Fruit fly (Drosophila melanogaster) whole organism, embryonic: ENCODE results near the gene NimC2.

ENCODE experiments used
- BEAF-32 ChIP-seq: fragments of 200-800 bp; sonication (Bioruptor generic); optimal IDR thresholded peaks from 3 replicates; lab custom pipeline; 2017; ENCODE audit warnings: missing biosample characterization, missing genetic modification characterization, mild to moderate bottlenecking, moderate library complexity, missing genetic modification reagents
- CG10267 ChIP-seq: fragments of 200-800 bp; sonication (Bioruptor generic); optimal IDR thresholded peaks from 2 replicates; lab custom pipeline; 2018; ENCODE audit warnings: missing biosample characterization, mild to moderate bottlenecking, missing genetic modification characterization, moderate library complexity
- CG10565 ChIP-seq: fragments of 200-800 bp; sonication (Bioruptor generic); optimal IDR thresholded peaks from 3 replicates; lab custom pipeline; 2016; ENCODE audit warnings: missing biosample characterization, mild to moderate bottlenecking, missing genetic modification characterization
- CG11504 ChIP-seq: fragments of 200-800 bp; sonication (Bioruptor generic); optimal IDR thresholded peaks from 3 replicates; lab custom pipeline; 2019; ENCODE audit warnings: missing biosample characterization, mild to moderate bottlenecking, missing genetic modification characterization, moderate library complexity
- CG12391 ChIP-seq: fragments of 200-800 bp; sonication (Bioruptor generic); optimal IDR thresholded peaks from 3 replicates; lab custom pipeline; 2018; ENCODE audit warnings: missing biosample characterization, mild to moderate bottlenecking, missing genetic modification characterization, moderate library complexity
- CG14050 ChIP-seq: fragments of 200-800 bp; sonication (Bioruptor generic); IDR thresholded peaks from 3 replicates; pipeline ENCODE4 v1.3.6; 2022; ENCODE audit warnings: missing biosample characterization, missing genetic modification characterization
- CG15073 ChIP-seq: fragments of 200-800 bp; sonication (Bioruptor generic); optimal IDR thresholded peaks from 2 replicates; lab custom pipeline; 2016; ENCODE audit warnings: missing biosample characterization, missing genetic modification characterization
- CG2116 ChIP-seq: fragments of 200-800 bp; sonication (Bioruptor generic); optimal IDR thresholded peaks from 3 replicates; lab custom pipeline; 2018; ENCODE audit warnings: missing biosample characterization, mild to moderate bottlenecking, missing genetic modification characterization
- CG30020 ChIP-seq: fragments of 200-800 bp; optimal IDR thresholded peaks from 2 replicates; lab custom pipeline; 2019; ENCODE audit warnings: missing biosample characterization, mild to moderate bottlenecking, missing genetic modification characterization, moderate library complexity
- CG30403 ChIP-seq: fragments of 200-800 bp; sonication (Bioruptor generic); optimal IDR thresholded peaks from 3 replicates; lab custom pipeline; 2016; ENCODE audit warnings: missing biosample characterization, missing genetic modification characterization
- CG31388 ChIP-seq: fragments of 200-800 bp; sonication (Bioruptor generic); optimal IDR thresholded peaks from 2 replicates; lab custom pipeline; 2016; ENCODE audit warnings: missing biosample characterization, missing genetic modification characterization
- CG32767 ChIP-seq: fragments of 200-800 bp; sonication (Bioruptor generic); IDR thresholded peaks from 2 replicates; pipeline ENCODE4 v1.3.6; 2022; ENCODE audit warnings: missing biosample characterization, missing genetic modification characterization
- CG4360 ChIP-seq: fragments of 200-800 bp; sonication (Bioruptor generic); IDR thresholded peaks from 2 replicates; pipeline ENCODE4 v1.3.6; 2022; ENCODE audit warnings: missing biosample characterization, missing genetic modification characterization
- CG4424 ChIP-seq: fragments of 200-800 bp; sonication (Bioruptor generic); optimal IDR thresholded peaks from 3 replicates; lab custom pipeline; 2016; ENCODE audit warnings: missing biosample characterization, missing genetic modification characterization
- CG4617 ChIP-seq: fragments of 200-800 bp; sonication (Bioruptor generic); optimal IDR thresholded peaks from 3 replicates; lab custom pipeline; 2016; ENCODE audit warnings: missing biosample characterization, missing genetic modification characterization, borderline replicate concordance
- CG5180 ChIP-seq: fragments of 200-800 bp; sonication (Bioruptor generic); optimal IDR thresholded peaks from 3 replicates; lab custom pipeline; 2017; ENCODE audit warnings: missing biosample characterization, missing genetic modification characterization, mild to moderate bottlenecking, moderate library complexity, missing genetic modification reagents
- CG6175 ChIP-seq: fragments of 200-800 bp; sonication (Bioruptor generic); IDR thresholded peaks from 3 replicates; pipeline ENCODE4 v1.3.6; 2022; ENCODE audit warnings: missing biosample characterization, missing genetic modification characterization
- CG7357 ChIP-seq: fragments of 200-800 bp; sonication (Bioruptor generic); IDR thresholded peaks from 3 replicates; pipeline ENCODE4 v1.3.6; 2022; ENCODE audit warnings: missing biosample characterization, missing genetic modification characterization
- CG8359 ChIP-seq: fragments of 200-800 bp; sonication (Bioruptor generic); optimal IDR thresholded peaks from 2 replicates; lab custom pipeline; 2017; ENCODE audit warnings: missing biosample characterization, mild to moderate bottlenecking, missing genetic modification characterization, borderline replicate concordance
- CG8765 ChIP-seq: fragments of 200-800 bp; sonication (Bioruptor generic); IDR thresholded peaks from 2 replicates; pipeline ENCODE4 v1.3.6; 2022; ENCODE audit warnings: missing biosample characterization, missing genetic modification characterization
- CG9727 ChIP-seq: fragments of 200-800 bp; sonication (Bioruptor generic); optimal IDR thresholded peaks from 3 replicates; lab custom pipeline; 2017; ENCODE audit warnings: missing biosample characterization, mild to moderate bottlenecking, missing genetic modification characterization
- CG9932 ChIP-seq: fragments of 200-800 bp; sonication (Bioruptor generic); IDR thresholded peaks from 2 replicates; pipeline ENCODE4 v1.3.6; 2022; ENCODE audit warnings: missing biosample characterization, missing genetic modification characterization
- Dbx ChIP-seq: fragments of 200-800 bp; sonication (Bioruptor generic); IDR thresholded peaks from 3 replicates; pipeline ENCODE4 v1.3.6; 2022; ENCODE audit warnings: missing biosample characterization, missing genetic modification characterization
- E2f1 ChIP-seq: fragments of 200-800 bp; sonication (Bioruptor generic); IDR thresholded peaks from 2 replicates; pipeline ENCODE4 v1.3.6; 2022; ENCODE audit warnings: missing biosample characterization, missing genetic modification characterization
- Eip74EF ChIP-seq, 2 experiments: fragments of 200-800 bp in 1 of 2; fragments of >200 bp in 1 of 2; sonication (Bioruptor generic) in 1 of 2; optimal IDR thresholded peaks; 2 replicates each; lab custom pipeline; 2017 to 2019; ENCODE audit warnings: missing biosample characterization in 2 of 2, missing genetic modification characterization in 2 of 2, mild to moderate bottlenecking in 1 of 2, moderate library complexity in 1 of 2
- GATAe ChIP-seq: fragments of 200-800 bp; sonication (Bioruptor generic); conservative IDR thresholded peaks from 2 replicates; pipeline ENCODE4 v1.3.6; 2022; ENCODE audit warnings: missing biosample characterization, missing genetic modification characterization
- MTF-1 ChIP-seq: fragments of 200-800 bp; sonication (Bioruptor generic); optimal IDR thresholded peaks from 2 replicates; lab custom pipeline; 2018; ENCODE audit warnings: missing biosample characterization, mild to moderate bottlenecking, missing genetic modification characterization, borderline replicate concordance
- Neu2 ChIP-seq: fragments of 200-800 bp; sonication (Bioruptor generic); optimal IDR thresholded peaks from 3 replicates; lab custom pipeline; 2016; ENCODE audit warnings: missing biosample characterization, missing genetic modification characterization, borderline replicate concordance
- Oaz ChIP-seq: fragments of 200-800 bp; sonication (Bioruptor generic); IDR thresholded peaks from 2 replicates; pipeline ENCODE4 v1.3.6; 2022; ENCODE audit warnings: missing biosample characterization, missing genetic modification characterization
- Sox102F ChIP-seq: fragments of 200-800 bp; sonication (Bioruptor generic); optimal IDR thresholded peaks from 2 replicates; lab custom pipeline; 2018; ENCODE audit warnings: missing biosample characterization, mild to moderate bottlenecking, missing genetic modification characterization, moderate library complexity
- YL-1 ChIP-seq: fragments of 200-800 bp; sonication (Bioruptor generic); optimal IDR thresholded peaks from 3 replicates; lab custom pipeline; 2017; ENCODE audit warnings: missing biosample characterization, mild to moderate bottlenecking, missing genetic modification characterization
- crp ChIP-seq, 2 experiments: fragments of 200-800 bp; sonication (Bioruptor generic); optimal IDR thresholded peaks; 2 replicates in 1 of 2; 3 replicates in 1 of 2; lab custom pipeline; 2017; ENCODE audit warnings: missing biosample characterization in 2 of 2, missing genetic modification characterization in 2 of 2, mild to moderate bottlenecking in 1 of 2, moderate library complexity in 1 of 2
- danr ChIP-seq: fragments of 200-800 bp; sonication (Bioruptor generic); IDR thresholded peaks from 2 replicates; pipeline ENCODE4 v1.3.6; 2022; ENCODE audit warnings: missing biosample characterization, missing genetic modification characterization
- ftz-f1 ChIP-seq: fragments of 200-800 bp; sonication (Bioruptor generic); optimal IDR thresholded peaks from 2 replicates; lab custom pipeline; 2016; ENCODE audit warnings: missing biosample characterization, missing genetic modification characterization
- gcm2 ChIP-seq: fragments of 200-800 bp; sonication (Bioruptor generic); optimal IDR thresholded peaks from 2 replicates; lab custom pipeline; 2016; ENCODE audit warnings: missing biosample characterization, missing genetic modification characterization
- hth ChIP-seq: fragments of >200 bp; optimal IDR thresholded peaks from 2 replicates; lab custom pipeline; 2017; ENCODE audit warnings: inconsistent platforms
- klu ChIP-seq: fragments of 200-800 bp; sonication (Bioruptor generic); IDR thresholded peaks from 2 replicates; pipeline ENCODE4 v1.3.6; 2022; ENCODE audit warnings: missing biosample characterization, missing genetic modification characterization
- kni ChIP-seq: fragments of 200-800 bp; sonication (Bioruptor generic); optimal IDR thresholded peaks from 3 replicates; lab custom pipeline; 2017; ENCODE audit warnings: mild to moderate bottlenecking, missing biosample characterization, missing genetic modification reagents, missing genetic modification characterization
- lov ChIP-seq, 2 experiments: fragments of 200-800 bp in 1 of 2; fragments of >200 bp in 1 of 2; sonication (Bioruptor generic) in 1 of 2; IDR thresholded peaks in 1 of 2; optimal IDR thresholded peaks in 1 of 2; 2 replicates in 1 of 2; 3 replicates in 1 of 2; pipeline versions ENCODE4 v1.3.6 to Lab custom; 2017 to 2022; ENCODE audit warnings: missing biosample characterization in 1 of 2, missing genetic modification characterization in 1 of 2
- rib ChIP-seq: fragments of 200-800 bp; sonication (Bioruptor generic); IDR thresholded peaks from 2 replicates; pipeline ENCODE4 v1.3.6; 2022; ENCODE audit warnings: missing biosample characterization, missing genetic modification characterization
- ro ChIP-seq: fragments of 200-800 bp; sonication (Bioruptor generic); IDR thresholded peaks from 2 replicates; pipeline ENCODE4 v1.3.6; 2022; ENCODE audit warnings: missing biosample characterization, missing genetic modification characterization
- row ChIP-seq: fragments of 200-800 bp; sonication (Bioruptor generic); IDR thresholded peaks from 3 replicates; pipeline ENCODE4 v1.3.6; 2022; ENCODE audit warnings: missing biosample characterization, missing genetic modification characterization
- salm ChIP-seq: fragments of 200-800 bp; sonication (Bioruptor generic); optimal IDR thresholded peaks from 2 replicates; lab custom pipeline; 2018; ENCODE audit warnings: missing biosample characterization, mild to moderate bottlenecking, missing genetic modification characterization
- tgo ChIP-seq: fragments of 200-800 bp; sonication (Bioruptor generic); IDR thresholded peaks from 3 replicates; pipeline ENCODE4 v1.3.6; 2022; ENCODE audit warnings: missing biosample characterization, missing genetic modification characterization
- tll ChIP-seq, 2 experiments: fragments of 200-800 bp in 1 of 2; fragments of >200 bp in 1 of 2; sonication (Bioruptor generic) in 1 of 2; optimal IDR thresholded peaks; 2 replicates each; lab custom pipeline; 2017 to 2019; ENCODE audit warnings: missing biosample characterization in 2 of 2, missing genetic modification characterization in 2 of 2, mild to moderate bottlenecking in 1 of 2, moderate library complexity in 1 of 2
- trh ChIP-seq: fragments of 200-800 bp; sonication (Bioruptor generic); optimal IDR thresholded peaks from 2 replicates; lab custom pipeline; 2016; ENCODE audit warnings: missing biosample characterization, missing genetic modification characterization
- usp ChIP-seq: fragments of >200 bp; optimal IDR thresholded peaks from 2 replicates; lab custom pipeline; 2017; ENCODE audit warnings: missing biosample characterization, missing genetic modification characterization
- wor ChIP-seq: fragments of 200-800 bp; sonication (Bioruptor generic); IDR thresholded peaks from 2 replicates; pipeline ENCODE4 v1.3.6; 2022; ENCODE audit warnings: missing biosample characterization, missing genetic modification characterization

The NimC2 gene

dm6 chr2L:14020875-14021643, 41.1 kb downstream of the NimC2 start (continued):
- peak; percentile 32 for TF ChIP-seq CG8359
- no peak for TF ChIP-seq tll (GFP tag; optimal IDR thresholded peaks at IDR 0.05; lab: Kevin White, UChicago)
- TF ChIP-seq CG14050 (GFP tag; lab: Robert Waterston, UW) = no peak
- TF ChIP-seq rib = no peak
- TF ChIP-seq wor (GFP tag; lab: Robert Waterston, UW) = peak; percentile 33; the same call in 1 of the 2 replicates
- no peak for TF ChIP-seq ftz-f1 (GFP tag; lab: Kevin White, UChicago)
- no peak for TF ChIP-seq trh (GFP tag; lab: Kevin White, UChicago)
- 0 out of 2 replicates have a peak, but pooled peaks have one; percentile 28 for TF ChIP-seq danr (GFP tag; lab: Robert Waterston, UW)
- 0 out of 3 replicates have a peak, but pooled peaks have one; percentile 10 for TF ChIP-seq CG7357 (GFP tag; lab: Robert Waterston, UW)
- no peak for TF ChIP-seq CG4360 (GFP tag; lab: Robert Waterston, UW)
- TF ChIP-seq CG2116 (GFP tag; lab: Kevin White, UChicago) = no peak
- TF ChIP-seq Eip74EF (GFP tag; optimal IDR thresholded peaks at IDR 0.05; lab: Kevin White, UChicago) = peak in 1 of 2 experiments; percentile 9
- peak in 1 of 2 experiments; percentile 38 for TF ChIP-seq crp (GFP tag; optimal IDR thresholded peaks at IDR 0.05; lab: Kevin White, UChicago)
- peak; percentile 59 for TF ChIP-seq tgo (GFP tag; lab: Robert Waterston, UW)
- peak; percentile 18 for TF ChIP-seq MTF-1 (GFP tag; lab: Kevin White, UChicago)
- TF ChIP-seq CG4617 = no peak
- TF ChIP-seq CG30020 (tag; lab: Kevin White, UChicago) = peak; percentile 60
- peak; percentile 75 for TF ChIP-seq CG12391 (tag; lab: Kevin White, UChicago)
- TF ChIP-seq hth = no peak
- peak; percentile 78 for TF ChIP-seq row (GFP tag; lab: Robert Waterston, UW)
- peak; percentile 61 for TF ChIP-seq CG4424 (GFP tag; lab: Kevin White, UChicago)
- TF ChIP-seq CG9932 = peak; percentile 63
- no peak for TF ChIP-seq gcm2 (GFP tag; lab: Kevin White, UChicago)
- TF ChIP-seq salm = no peak
- TF ChIP-seq CG5180 = no peak
- no peak for TF ChIP-seq YL-1 (GFP tag; lab: Kevin White, UChicago)
- peak; percentile 74 for TF ChIP-seq Sox102F
- TF ChIP-seq CG32767 (GFP tag; lab: Robert Waterston, UW) = no peak
- TF ChIP-seq usp (GFP tag; lab: Kevin White, UChicago) = no peak
- no peak for TF ChIP-seq Neu2 (GFP tag; lab: Kevin White, UChicago)
- TF ChIP-seq GATAe (GFP tag; lab: Robert Waterston, UW) = no peak
- peak; percentile 69 for TF ChIP-seq CG10267
- peak; percentile 38; the same call in 2 of the 3 replicates for TF ChIP-seq Dbx (GFP tag; lab: Robert Waterston, UW)
- no peak for TF ChIP-seq kni (GFP tag; lab: Kevin White, UChicago)
- TF ChIP-seq BEAF-32 = no peak
- TF ChIP-seq CG11504 (tag; lab: Kevin White, UChicago) = peak; percentile 81
- TF ChIP-seq CG8765 (GFP tag; lab: Robert Waterston, UW) = peak; percentile 36; the same call in 1 of the 2 replicates
- TF ChIP-seq CG6175 (GFP tag; lab: Robert Waterston, UW) = 0 out of 3 replicates have a peak, but pooled peaks have one; percentile 17
- TF ChIP-seq CG15073 (GFP tag; lab: Kevin White, UChicago) = no peak
- TF ChIP-seq CG31388 (GFP tag; lab: Kevin White, UChicago) = no peak
- no peak for TF ChIP-seq CG10565
- peak; percentile 88 for TF ChIP-seq CG9727 (GFP tag; lab: Kevin White, UChicago)
- no peak; the same call in 1 of the 2 replicates for TF ChIP-seq klu (GFP tag; lab: Robert Waterston, UW)
- TF ChIP-seq ro (GFP tag; lab: Robert Waterston, UW) = no peak
- TF ChIP-seq Oaz = no peak
- TF ChIP-seq E2f1 (GFP tag; lab: Robert Waterston, UW) = peak; percentile 62
- no peak for TF ChIP-seq lov (optimal IDR thresholded peaks at IDR 0.05; lab: Kevin White, UChicago)
- TF ChIP-seq lov (GFP tag; IDR thresholded peaks at IDR 0.05; lab: Robert Waterston, UW) = no peak
- peak; percentile 71 for TF ChIP-seq CG30403 (GFP tag; lab: Kevin White, UChicago)
